Fruit fly (Drosophila melanogaster): ENCODE results near the gene p38a.

Gene p38a

DNA sequence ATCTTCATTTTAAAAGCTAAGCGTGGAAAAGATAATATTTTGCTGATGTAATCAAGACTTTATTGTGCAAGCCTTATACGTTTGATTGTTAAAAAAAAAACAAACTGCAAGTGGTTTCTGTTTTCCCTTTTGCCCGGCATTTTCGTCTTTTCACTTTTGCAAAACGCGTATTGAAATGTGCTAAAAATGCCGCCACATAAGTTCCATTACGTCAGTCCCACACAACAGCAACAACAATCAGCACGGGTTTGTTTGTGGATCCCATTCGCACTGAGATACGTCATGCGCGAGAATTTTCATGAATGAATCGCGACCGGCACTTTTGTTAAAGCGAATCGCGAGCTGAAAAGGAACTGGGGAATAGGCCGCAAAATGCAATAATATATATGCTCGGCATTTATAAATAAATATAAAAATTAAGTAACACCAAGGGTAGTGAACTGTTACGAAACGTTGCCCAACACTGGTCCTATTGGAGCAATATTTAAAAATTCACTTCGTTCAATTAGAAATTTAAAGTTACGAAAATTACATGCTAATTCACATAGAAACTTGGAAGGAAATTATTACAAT is 46.0 kb downstream of the p38a start (continued):
- TF ChIP-seq Dll (GFP tag; IDR thresholded peaks at IDR 0.05; ENCODE audit: partially characterized antibody): no peak
- peak; percentile 46 for TF ChIP-seq CG13296 (GFP tag; optimal IDR thresholded peaks at IDR 0.05)
- no peak for TF ChIP-seq sqz (GFP tag; optimal IDR thresholded peaks at IDR 0.05)
- TF ChIP-seq CG16813 (GFP tag; IDR thresholded peaks at IDR 0.05; ENCODE audit: partially characterized antibody): no peak
- TF ChIP-seq CG7928 (GFP tag; optimal IDR thresholded peaks at IDR 0.05): peak; percentile 5
- no peak for TF ChIP-seq crp (GFP tag; optimal IDR thresholded peaks at IDR 0.05)
- peak; percentile 42 for TF ChIP-seq CG12659 (GFP tag; optimal IDR thresholded peaks at IDR 0.05)
- TF ChIP-seq HmgD (GFP tag; optimal IDR thresholded peaks at IDR 0.05): no peak
- TF ChIP-seq ac (GFP tag; optimal IDR thresholded peaks at IDR 0.05): no peak
- TF ChIP-seq CG3847 (GFP tag; IDR thresholded peaks at IDR 0.05): no peak
- TF ChIP-seq CG13775 (GFP tag; optimal IDR thresholded peaks at IDR 0.05): peak; percentile 28
- TF ChIP-seq CG11723 (GFP tag; optimal IDR thresholded peaks at IDR 0.05): peak; percentile 4
- no peak for TF ChIP-seq CG31388 (GFP tag; optimal IDR thresholded peaks at IDR 0.05)
- TF ChIP-seq zfh1 (GFP tag; IDR thresholded peaks at IDR 0.05): no peak
- peak; percentile 60 for TF ChIP-seq CG4854 (GFP tag; optimal IDR thresholded peaks at IDR 0.05)
- TF ChIP-seq row (GFP tag; IDR thresholded peaks at IDR 0.05): no peak
- no peak for TF ChIP-seq CG11560 (tag; IDR thresholded peaks at IDR 0.05)
- TF ChIP-seq CG17802 (tag; optimal IDR thresholded peaks at IDR 0.05): no peak
- TF ChIP-seq CG10267 (tag; optimal IDR thresholded peaks at IDR 0.05): peak; percentile 92
- no peak for TF ChIP-seq Nf-YC (tag; optimal IDR thresholded peaks at IDR 0.05)
- TF ChIP-seq HHEX (GFP tag; optimal IDR thresholded peaks at IDR 0.05): peak; percentile 28
- TF ChIP-seq fd64A (GFP tag; optimal IDR thresholded peaks at IDR 0.05): no peak
- peak; percentile 59 for TF ChIP-seq CG15269 (tag; optimal IDR thresholded peaks at IDR 0.05)
- TF ChIP-seq Sin3A (optimal IDR thresholded peaks at IDR 0.05): no peak
- no peak for TF ChIP-seq gce (GFP tag; IDR thresholded peaks at IDR 0.05)
- TF ChIP-seq CG16863 (GFP tag; optimal IDR thresholded peaks at IDR 0.05): no peak
- TF ChIP-seq CG16779 (GFP tag; IDR thresholded peaks at IDR 0.05): no peak
- TF ChIP-seq lilli (GFP tag; optimal IDR thresholded peaks at IDR 0.05): peak; percentile 68
- TF ChIP-seq Ada2b (GFP tag; IDR thresholded peaks at IDR 0.05): no peak
- no peak for TF ChIP-seq CG34422 (GFP tag; IDR thresholded peaks at IDR 0.05)
- TF ChIP-seq hb (GFP tag; IDR thresholded peaks at IDR 0.05; ENCODE audit: partially characterized antibody): no peak
- no peak for TF ChIP-seq CG9609 (GFP tag; optimal IDR thresholded peaks at IDR 0.05)
- no peak for TF ChIP-seq pnt (GFP tag; optimal IDR thresholded peaks at IDR 0.05)
- TF ChIP-seq shn (GFP tag; optimal IDR thresholded peaks at IDR 0.05): no peak
- TF ChIP-seq Bgb (GFP tag; IDR thresholded peaks at IDR 0.05; ENCODE audit: partially characterized antibody): no peak
- peak; percentile 34 for TF ChIP-seq Chrac-16 (GFP tag; optimal IDR thresholded peaks at IDR 0.05)
- peak; percentile 80 for TF ChIP-seq lab (GFP tag; optimal IDR thresholded peaks at IDR 0.05)
- TF ChIP-seq dpn (GFP tag; optimal IDR thresholded peaks at IDR 0.05): peak; percentile 42 to 59
- no peak for TF ChIP-seq ssp (GFP tag; IDR thresholded peaks at IDR 0.05)
- TF ChIP-seq jumu (GFP tag; optimal IDR thresholded peaks at IDR 0.05): no peak
- peak; percentile 8 for TF ChIP-seq CG13123 (GFP tag; optimal IDR thresholded peaks at IDR 0.05)
- no peak for TF ChIP-seq Myb (GFP tag; optimal IDR thresholded peaks at IDR 0.05)
- TF ChIP-seq CG3838 (GFP tag; optimal IDR thresholded peaks at IDR 0.05): peak; percentile 39
- no peak for TF ChIP-seq CG5953 (GFP tag; IDR thresholded peaks at IDR 0.05)
- TF ChIP-seq ranshi (GFP tag; IDR thresholded peaks at IDR 0.05): no peak
- no peak for TF ChIP-seq B-H1 (GFP tag; IDR thresholded peaks at IDR 0.05)
- TF ChIP-seq kay (GFP tag; optimal IDR thresholded peaks at IDR 0.05): peak; percentile 14
- TF ChIP-seq sob (GFP tag; IDR thresholded peaks at IDR 0.05): no peak
- no peak for TF ChIP-seq CkIIα-i1 (GFP tag; IDR thresholded peaks at IDR 0.05)
- TF ChIP-seq en (GFP tag; optimal IDR thresholded peaks at IDR 0.05): no peak
- TF ChIP-seq CG15479 (GFP tag; optimal IDR thresholded peaks at IDR 0.05): no peak
- TF ChIP-seq Dbx (GFP tag; IDR thresholded peaks at IDR 0.05): no peak
